Worm (Caenorhabditis elegans) whole organism, early embryonic: Measurements from ENCODE around the gene F35B3.4.

ENCODE experiments used
- ama-1 ChIP-seq: fragments of 150-350 bp; optimal IDR thresholded peaks from 2 replicates; lab custom pipeline; 2014
- hmbx-1 ChIP-seq: sonication (generic microtip); optimal IDR thresholded peaks from 2 replicates; lab custom pipeline; 2016; ENCODE audit warnings: mild to moderate bottlenecking, missing genetic modification characterization, missing compliant biosample characterization
- pes-1 ChIP-seq: fragments of 200-800 bp; sonication (Bioruptor generic); IDR thresholded peaks from 2 replicates; pipeline ENCODE4 v1.3.6; 2022; ENCODE audit warnings: missing genetic modification reagents, missing genetic modification characterization, missing compliant biosample characterization
- tbx-11 ChIP-seq: fragments of 200-800 bp; sonication (Bioruptor generic); IDR thresholded peaks from 2 replicates; pipeline ENCODE4 v1.3.6; 2022; ENCODE audit warnings: missing genetic modification characterization, missing compliant biosample characterization

DNA sequence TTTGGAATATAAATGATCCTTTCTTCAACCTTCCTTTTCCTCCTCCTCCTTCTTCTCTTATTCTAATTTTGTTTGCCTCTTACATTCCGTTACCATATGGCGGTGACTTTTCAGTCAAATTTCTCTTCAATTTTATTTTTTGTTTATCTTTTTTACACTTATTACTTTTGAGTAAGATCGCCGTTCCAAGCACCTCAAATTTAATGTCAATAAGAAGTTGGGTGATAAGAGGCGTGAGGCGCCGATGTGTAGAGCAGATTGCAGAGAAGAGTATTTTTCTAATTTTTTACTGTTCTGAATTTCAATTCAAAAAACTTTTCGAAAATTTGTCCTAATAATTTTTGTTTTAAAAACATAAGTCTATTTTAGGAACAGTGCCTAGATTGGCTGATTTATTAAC, 26.3 kb downstream of the F35B3.4 start:
- TF ChIP-seq hmbx-1 (tag; lab: Kevin White, UChicago) (no peak), ama-1 (no peak), tbx-11 (GFP tag; lab: Robert Waterston, UW) (no peak), pes-1 (GFP tag; lab: Robert Waterston, UW) (no peak)
